Fruit fly (Drosophila melanogaster): ENCODE results near the gene CG34328.

Gene CG34328

dm6 chrX:18366033-18366850, 33.6 kb downstream of the CG34328 start, which contains the start of gene CrebB (continued):
- TF ChIP-seq crc (GFP tag; optimal IDR thresholded peaks at IDR 0.05): no peak
- no peak for TF ChIP-seq Sox100B (GFP tag; optimal IDR thresholded peaks at IDR 0.05)
- no peak for TF ChIP-seq CG10959 (GFP tag; IDR thresholded peaks at IDR 0.05)
- no peak for TF ChIP-seq CG11696 (GFP tag; IDR thresholded peaks at IDR 0.05)
- TF ChIP-seq CG8359 (GFP tag; optimal IDR thresholded peaks at IDR 0.05; ENCODE audit: borderline replicate concordance): no peak
- peak; percentile 75 for TF ChIP-seq exex (tag; optimal IDR thresholded peaks at IDR 0.05)
- no peak for TF ChIP-seq bab2 (GFP tag; optimal IDR thresholded peaks at IDR 0.05)
- peak; percentile 29 for TF ChIP-seq CG3281 (GFP tag; optimal IDR thresholded peaks at IDR 0.05)
- no peak for TF ChIP-seq Bgb (GFP tag; IDR thresholded peaks at IDR 0.05; ENCODE audit: partially characterized antibody)
- peak; percentile 96 for TF ChIP-seq CG1832 (GFP tag; optimal IDR thresholded peaks at IDR 0.05)
- TF ChIP-seq Ravus (GFP tag; IDR thresholded peaks at IDR 0.05): no peak
- 0 out of 2 replicates have a peak, but pooled peaks have one; percentile 21 for TF ChIP-seq CG3847 (GFP tag; IDR thresholded peaks at IDR 0.05)
- no peak for TF ChIP-seq TFAM (GFP tag; optimal IDR thresholded peaks at IDR 0.05)
- no peak for TF ChIP-seq sens-2 (GFP tag; IDR thresholded peaks at IDR 0.05)
- no peak for TF ChIP-seq ranshi (GFP tag; IDR thresholded peaks at IDR 0.05)
- TF ChIP-seq CG42726 (GFP tag; IDR thresholded peaks at IDR 0.05; ENCODE audit: partially characterized antibody): no peak
- TF ChIP-seq caup (GFP tag; optimal IDR thresholded peaks at IDR 0.05; ENCODE audit: severe bottlenecking): peak; percentile 17
- TF ChIP-seq schlank (tag; optimal IDR thresholded peaks at IDR 0.05): no peak
- no peak for TF ChIP-seq prd (optimal IDR thresholded peaks at IDR 0.05)
- peak; percentile 21; the same call in 1 of the 3 replicates for TF ChIP-seq prd (GFP tag; IDR thresholded peaks at IDR 0.05)
- no peak for TF ChIP-seq Gsc (GFP tag; IDR thresholded peaks at IDR 0.05)
- TF ChIP-seq Mes4 (GFP tag; optimal IDR thresholded peaks at IDR 0.05): no peak
- peak; percentile 19; the same call in 1 of the 3 replicates for TF ChIP-seq z (GFP tag; IDR thresholded peaks at IDR 0.05)
- TF ChIP-seq Opbp (GFP tag; IDR thresholded peaks at IDR 0.05; ENCODE audit: partially characterized antibody): no peak
- TF ChIP-seq twi (tag; optimal IDR thresholded peaks at IDR 0.05): no peak
- TF ChIP-seq CG12391 (tag; optimal IDR thresholded peaks at IDR 0.05): no peak
- TF ChIP-seq Gug (GFP tag; IDR thresholded peaks at IDR 0.05): peak; percentile 17; the same call in 1 of the 4 replicates
- TF ChIP-seq cwo (GFP tag; optimal IDR thresholded peaks at IDR 0.05): peak; percentile 49
- TF ChIP-seq gsb-n (tag; optimal IDR thresholded peaks at IDR 0.05): no peak
- TF ChIP-seq CG11723 (GFP tag; optimal IDR thresholded peaks at IDR 0.05): no peak
- TF ChIP-seq sens (GFP tag): no peak
- no peak for TF ChIP-seq CG16863 (GFP tag; optimal IDR thresholded peaks at IDR 0.05)
- no peak for TF ChIP-seq CG2116 (GFP tag; optimal IDR thresholded peaks at IDR 0.05)
- no peak for TF ChIP-seq her (GFP tag; optimal IDR thresholded peaks at IDR 0.05)
- no peak for TF ChIP-seq bcd (GFP tag; optimal IDR thresholded peaks at IDR 0.05)
- no peak for TF ChIP-seq pita (GFP tag; optimal IDR thresholded peaks at IDR 0.05)
- TF ChIP-seq pzg (GFP tag; optimal IDR thresholded peaks at IDR 0.05): peak; percentile 5
- peak; percentile 21 for TF ChIP-seq CG15269 (tag; optimal IDR thresholded peaks at IDR 0.05)
- TF ChIP-seq unpg (GFP tag; optimal IDR thresholded peaks at IDR 0.05): peak; percentile 5
- TF ChIP-seq lilli (GFP tag; optimal IDR thresholded peaks at IDR 0.05): peak; percentile 34
- TF ChIP-seq Scr (GFP tag; IDR thresholded peaks at IDR 0.05; ENCODE audit: partially characterized antibody): no peak
- peak in 1 of 2 experiments; percentile 91 for TF ChIP-seq Hr78 (GFP tag; optimal IDR thresholded peaks at IDR 0.05)
- TF ChIP-seq Abd-B (GFP tag; optimal IDR thresholded peaks at IDR 0.05): peak; percentile 78
- no peak for TF ChIP-seq tna (GFP tag; IDR thresholded peaks at IDR 0.05; ENCODE audit: partially characterized antibody)
- peak; percentile 54 for TF ChIP-seq nom (GFP tag; optimal IDR thresholded peaks at IDR 0.05)
- TF ChIP-seq tap (tag; optimal IDR thresholded peaks at IDR 0.05): no peak
- TF ChIP-seq CG11247 (GFP tag; IDR thresholded peaks at IDR 0.05): peak; percentile 44; the same call in 1 of the 2 replicates
- TF ChIP-seq CG12744 (GFP tag; optimal IDR thresholded peaks at IDR 0.05): peak; percentile 27

All from whole organism, embryonic.